Worm (Caenorhabditis elegans) whole organism, L3 larva: ENCODE data around the gene F43G6.17.

Experiments
- lsy-12 ChIP-seq: sonication (generic microtip); optimal IDR thresholded peaks from 2 replicates; lab custom pipeline; 2016; ENCODE audit warnings: mild to moderate bottlenecking, missing genetic modification characterization, missing compliant biosample characterization
- nhr-237 ChIP-seq: fragments of 150-350 bp; optimal IDR thresholded peaks from 2 replicates; lab custom pipeline; 2014; ENCODE audit warnings: missing biosample characterization, missing genetic modification characterization
- pha-4 ChIP-seq: fragments of 150-350 bp; optimal IDR thresholded peaks from 2 replicates; lab custom pipeline; 2014; ENCODE audit warnings: missing biosample characterization, missing genetic modification reagents, missing genetic modification characterization
- snpc-4 ChIP-seq: fragments of 150-350 bp; optimal IDR thresholded peaks from 2 replicates; lab custom pipeline; 2014; ENCODE audit warnings: missing biosample characterization, missing genetic modification characterization
- unc-39 ChIP-seq: sonication (generic microtip); optimal IDR thresholded peaks from 4 replicates; lab custom pipeline; 2017; ENCODE audit warnings: missing biosample characterization, missing genetic modification characterization

DNA sequence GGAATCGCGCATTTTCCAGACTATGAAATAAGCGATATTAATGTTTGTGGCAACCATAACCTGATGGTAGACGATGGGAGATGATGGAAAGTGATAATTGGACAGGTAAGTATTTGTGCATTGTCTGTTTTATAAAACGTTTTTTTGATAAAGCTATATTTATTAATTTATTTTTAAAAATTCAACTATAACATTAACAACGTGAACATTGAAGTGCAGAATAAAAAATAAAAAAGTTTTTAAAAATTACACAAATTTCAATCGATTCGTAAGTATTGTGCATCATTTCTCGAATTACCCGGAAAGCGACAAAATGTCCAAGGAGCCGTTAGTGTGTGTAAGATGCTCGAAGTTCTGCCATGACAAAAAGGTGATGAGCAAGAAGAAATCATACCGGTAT, 3.7 kb downstream of the F43G6.17 start, which contains the start of gene jmjd-1.1:
- no peak for TF ChIP-seq pha-4 (tag; lab: Kevin White, UChicago)
- TF ChIP-seq lsy-12: no peak
- TF ChIP-seq unc-39 (tag; lab: Kevin White, UChicago): no peak
- no peak for TF ChIP-seq snpc-4 (tag; lab: Kevin White, UChicago)
- TF ChIP-seq nhr-237 (tag; lab: Kevin White, UChicago): no peak
